Worm (Caenorhabditis elegans): ENCODE data around the gene K02G10.15.

K02G10.15 gene

ce11 chrX:4662293-4662825 lies 20.2 kb downstream of the K02G10.15 start (continued):
- TF ChIP-seq K11D2.4 (GFP tag; IDR thresholded peaks at IDR 0.05) (no peak), ccch-3 (GFP tag; optimal IDR thresholded peaks at IDR 0.05) (no peak), pbrm-1 (GFP tag; IDR thresholded peaks at IDR 0.05) (no peak), gei-17 (GFP tag; optimal IDR thresholded peaks at IDR 0.05) (no peak), zim-3 (tag; optimal IDR thresholded peaks at IDR 0.05) (no peak), nfyb-1 (GFP tag; IDR thresholded peaks at IDR 0.05) (peak; percentile 60; the same call in 1 of the 2 replicates), F10E7.11 (tag; optimal IDR thresholded peaks at IDR 0.05) (no peak), nhr-80 (tag; optimal IDR thresholded peaks at IDR 0.05) (peak; percentile 91), ztf-28 (GFP tag; IDR thresholded peaks at IDR 0.05) (no peak), dox-1 (GFP tag; IDR thresholded peaks at IDR 0.05) (peak; percentile 47; the same call in 1 of the 2 replicates), sptf-2 (GFP tag; optimal IDR thresholded peaks at IDR 0.05) (no peak), tbp1 (GFP tag; optimal IDR thresholded peaks at IDR 0.05) (no peak), snpc-3.4 (tag; optimal IDR thresholded peaks at IDR 0.05) (no peak), F49E8.2 (tag; optimal IDR thresholded peaks at IDR 0.05; ENCODE audit: insufficient read depth) (no peak), ekl-4 (GFP tag; IDR thresholded peaks at IDR 0.05) (0 out of 2 replicates have a peak, but pooled peaks have one; percentile 38), mxl-1 (tag; optimal IDR thresholded peaks at IDR 0.05) (no peak), hmg-1.2 (GFP tag; IDR thresholded peaks at IDR 0.05) (no peak), mes-4 (tag; optimal IDR thresholded peaks at IDR 0.05) (no peak), madf-3 (GFP tag; IDR thresholded peaks at IDR 0.05) (no peak), attf-3 (GFP tag; conservative IDR thresholded peaks at IDR 0.05) (no peak), rcor-1 (GFP tag; IDR thresholded peaks at IDR 0.05) (no peak), lag-1 (GFP tag; IDR thresholded peaks at IDR 0.05) (no peak), snpc-1.1 (tag; optimal IDR thresholded peaks at IDR 0.05; ENCODE audit: insufficient read depth) (no peak), K12H6.12 (tag; optimal IDR thresholded peaks at IDR 0.05) (peak; percentile 30), Y79H2A.3 (GFP tag; conservative IDR thresholded peaks at IDR 0.05) (no peak), madf-6 (GFP tag; IDR thresholded peaks at IDR 0.05) (no peak), unc-130 (GFP tag; optimal IDR thresholded peaks at IDR 0.05) (no peak)

- TF ChIP-seq attf-6 (GFP tag; IDR thresholded peaks at IDR 0.05) (no peak), nhr-80 (tag; optimal IDR thresholded peaks at IDR 0.05) (peak; percentile 55)
Measured at ce11 chrX:4660268-4660880, 22.1 kb downstream of the K02G10.15 start, which contains the start of gene nhr-45. Gene nhr-45 (minus strand): TSS chrX:4660318.

- TF ChIP-seq dox-1 (GFP tag; IDR thresholded peaks at IDR 0.05) (0 out of 2 replicates have a peak, but pooled peaks have one; percentile 24), akir-1 (GFP tag; optimal IDR thresholded peaks at IDR 0.05) (no peak), nfya-2 (GFP tag; IDR thresholded peaks at IDR 0.05) (no peak), rcor-1 (GFP tag; IDR thresholded peaks at IDR 0.05) (no peak), ztf-22 (GFP tag; optimal IDR thresholded peaks at IDR 0.05) (no peak), nhr-80 (tag; optimal IDR thresholded peaks at IDR 0.05) (peak; percentile 57)
Measured at ce11 chrX:4658706-4659105, 23.8 kb downstream of the K02G10.15 start.

- TF ChIP-seq mcd-1 (GFP tag; IDR thresholded peaks at IDR 0.05), result no peak
- TF ChIP-seq F10E7.11 (tag; optimal IDR thresholded peaks at IDR 0.05), result no peak
- TF ChIP-seq Y53G8AR.9 (GFP tag; conservative IDR thresholded peaks at IDR 0.05), result no peak
Measured at ce11 chrX:4658303-4658702, 24.2 kb downstream of the K02G10.15 start.
